Worm (Caenorhabditis elegans) whole organism, L1 larva: Measurements from ENCODE around the gene cope-1.

Source experiments
- ama-1 ChIP-seq: fragments of 150-350 bp; optimal IDR thresholded peaks from 2 replicates; lab custom pipeline; 2014
- nhr-11 ChIP-seq: fragments of 150-350 bp; optimal IDR thresholded peaks from 2 replicates; lab custom pipeline; 2014; ENCODE audit warnings: missing biosample characterization, missing genetic modification characterization
- pqm-1 ChIP-seq: sonication (generic microtip); optimal IDR thresholded peaks from 3 replicates; lab custom pipeline; 2017; ENCODE audit warnings: missing biosample characterization, missing genetic modification characterization
- sox-4 ChIP-seq: sonication (generic microtip); optimal IDR thresholded peaks from 2 replicates; lab custom pipeline; 2016; ENCODE audit warnings: missing genetic modification characterization, missing compliant biosample characterization

- TF ChIP-seq nhr-11 (tag; lab: Kevin White, UChicago): no peak
- TF ChIP-seq pqm-1 (tag; lab: Kevin White, UChicago): no peak
- TF ChIP-seq sox-4 (tag; lab: Kevin White, UChicago): no peak
- no peak for TF ChIP-seq ama-1
Measured at ce11 chrIII:13389078-13389477, 37.0 kb upstream of the cope-1 start, which contains the start of gene T03F6.3.
